Worm (Caenorhabditis elegans): ENCODE data around the gene zig-2.

DNA sequence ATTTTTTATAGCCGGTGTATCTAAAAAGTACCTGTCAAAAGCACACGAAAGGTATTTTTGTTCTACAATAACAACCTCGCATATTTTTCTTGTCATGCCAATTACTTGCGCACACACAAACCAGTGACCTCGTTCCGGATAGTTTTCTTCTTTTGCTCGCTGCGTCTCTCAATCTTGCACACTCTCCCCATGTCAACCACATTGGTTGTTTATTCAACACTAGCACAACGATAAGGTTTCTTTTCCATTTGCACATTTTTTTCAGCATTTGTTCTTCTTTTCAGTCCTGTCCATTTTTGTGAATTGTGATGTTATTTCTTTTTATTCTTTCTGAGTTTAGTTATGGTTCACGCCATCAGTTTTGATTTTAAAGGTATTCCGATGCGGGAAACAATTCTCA lies 9.0 kb upstream of the zig-2 start, which contains the start of gene F42F12.3:
- TF ChIP-seq sea-1 (GFP tag; conservative IDR thresholded peaks at IDR 0.05) (no peak), ama-1 (optimal IDR thresholded peaks at IDR 0.05) (no peak), B0310.2 (tag; optimal IDR thresholded peaks at IDR 0.05) (no peak), F13C5.2 (tag; optimal IDR thresholded peaks at IDR 0.05) (no peak), pes-1 (GFP tag; IDR thresholded peaks at IDR 0.05) (no peak), hnd-1 (tag; optimal IDR thresholded peaks at IDR 0.05) (no peak), flt-1 (GFP tag; IDR thresholded peaks at IDR 0.05) (no peak), scrt-1 (GFP tag; IDR thresholded peaks at IDR 0.05) (no peak), tbx-11 (GFP tag; IDR thresholded peaks at IDR 0.05) (no peak)

Measured in whole organism, early embryonic.